Worm (Caenorhabditis elegans) whole organism, L3 larva: Measurements from ENCODE around the gene nspe-5.

ENCODE experiments used
- ceh-82 ChIP-seq: fragments of 150-350 bp; optimal IDR thresholded peaks from 2 replicates; lab custom pipeline; 2014; ENCODE audit warnings: missing biosample characterization, missing genetic modification characterization
- mdl-1 ChIP-seq: fragments of 150-350 bp; optimal IDR thresholded peaks from 2 replicates; lab custom pipeline; 2014; ENCODE audit warnings: missing biosample characterization, missing genetic modification characterization
- zag-1 ChIP-seq: fragments of 150-350 bp; optimal IDR thresholded peaks from 2 replicates; lab custom pipeline; 2014; ENCODE audit warnings: missing biosample characterization, missing genetic modification characterization

DNA sequence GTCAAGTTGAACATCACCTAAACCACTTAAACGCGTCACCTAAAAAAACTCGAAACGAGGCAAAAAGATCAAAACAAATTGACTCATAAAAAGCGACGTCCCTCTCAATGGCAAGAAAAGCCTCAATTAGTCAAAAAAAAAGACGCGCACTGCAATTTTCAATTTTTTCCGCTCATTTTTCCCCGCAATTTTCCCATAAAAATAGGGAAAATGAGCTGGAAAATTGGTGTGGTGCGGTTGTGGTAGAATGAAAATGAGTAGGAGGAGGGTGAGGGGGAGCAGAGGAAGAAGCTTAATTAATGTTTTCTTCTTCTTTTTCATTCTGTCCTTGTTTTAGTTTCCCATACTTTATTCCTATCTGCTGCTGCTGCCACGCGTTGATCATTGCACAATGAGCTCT is 29.0 kb downstream of the nspe-5 start:
- TF ChIP-seq mdl-1 (no peak), ceh-82 (tag; lab: Kevin White, UChicago) (no peak), zag-1 (tag; lab: Kevin White, UChicago) (no peak)
